Worm (Caenorhabditis elegans) whole organism, L4 larva: ENCODE results near the gene K01A6.8.

ENCODE experiments used
- arid-1 ChIP-seq: fragments of 200-800 bp; sonication (Bioruptor generic); conservative IDR thresholded peaks from 2 replicates; pipeline ENCODE4 v1.3.6; 2022; ENCODE audit warnings: missing genetic modification reagents, missing genetic modification characterization, missing compliant biosample characterization
- nhr-237 ChIP-seq: sonication (generic microtip); optimal IDR thresholded peaks from 2 replicates; lab custom pipeline; 2017; ENCODE audit warnings: missing biosample characterization, missing genetic modification characterization
- pha-4 ChIP-seq, 2 experiments: fragments of 150-350 bp in 1 of 2; fragments of 200-800 bp in 1 of 2; sonication (Bioruptor generic) in 1 of 2; IDR thresholded peaks in 1 of 2; optimal IDR thresholded peaks in 1 of 2; 2 replicates each; pipeline versions ENCODE4 v1.3.6 to Lab custom; 2014 to 2022; ENCODE audit warnings: missing genetic modification characterization in 2 of 2, missing genetic modification reagents in 2 of 2, missing biosample characterization in 1 of 2, missing compliant biosample characterization in 1 of 2
- snpc-4 ChIP-seq: fragments of 150-350 bp; optimal IDR thresholded peaks from 2 replicates; lab custom pipeline; 2014; ENCODE audit warnings: missing biosample characterization, missing genetic modification characterization
- unc-130 ChIP-seq: sonication (generic microtip); optimal IDR thresholded peaks from 2 replicates; lab custom pipeline; 2016; ENCODE audit warnings: missing genetic modification reagents, missing genetic modification characterization, missing compliant biosample characterization
- vab-7 ChIP-seq: fragments of 200-800 bp; sonication (Bioruptor generic); IDR thresholded peaks from 2 replicates; pipeline ENCODE4 v1.3.6; 2022; ENCODE audit warnings: missing genetic modification reagents, missing genetic modification characterization, missing compliant biosample characterization
- zfp-2 ChIP-seq: sonication (generic microtip); optimal IDR thresholded peaks from 2 replicates; lab custom pipeline; 2016; ENCODE audit warnings: mild to moderate bottlenecking, missing genetic modification characterization, missing compliant biosample characterization

- TF ChIP-seq unc-130 = no peak
- no peak for TF ChIP-seq pha-4 (GFP tag; IDR thresholded peaks at IDR 0.05; lab: Robert Waterston, UW)
- TF ChIP-seq pha-4 (tag; optimal IDR thresholded peaks at IDR 0.05; lab: Kevin White, UChicago) = no peak
- no peak for TF ChIP-seq vab-7 (GFP tag; lab: Robert Waterston, UW)
- no peak for TF ChIP-seq arid-1
- TF ChIP-seq snpc-4 (tag; lab: Kevin White, UChicago) = no peak
- TF ChIP-seq nhr-237 (tag; lab: Kevin White, UChicago) = no peak
- no peak for TF ChIP-seq zfp-2 (tag; lab: Kevin White, UChicago)
These were observed 35.0 kb upstream of the K01A6.8 start for ce11 chrIV:11772119-11772518.
